Worm (Caenorhabditis elegans) whole organism, midembryonic: Measurements from ENCODE around the gene tsr-1.

Experiments used
- T22C8.4 ChIP-seq: fragments of 200-800 bp; sonication (Bioruptor generic); IDR thresholded peaks from 2 replicates; pipeline ENCODE4 v1.3.6; 2022; ENCODE audit warnings: missing genetic modification characterization, missing compliant biosample characterization
- flt-1 ChIP-seq: fragments of 200-800 bp; sonication (Bioruptor generic); IDR thresholded peaks from 2 replicates; pipeline ENCODE4 v1.3.6; 2022; ENCODE audit warnings: missing genetic modification characterization, missing compliant biosample characterization
- klf-2 ChIP-seq: fragments of 200-800 bp; sonication (Bioruptor generic); conservative IDR thresholded peaks from 2 replicates; pipeline ENCODE4 v1.3.6; 2022; ENCODE audit warnings: missing genetic modification reagents, missing genetic modification characterization, missing compliant biosample characterization

DNA sequence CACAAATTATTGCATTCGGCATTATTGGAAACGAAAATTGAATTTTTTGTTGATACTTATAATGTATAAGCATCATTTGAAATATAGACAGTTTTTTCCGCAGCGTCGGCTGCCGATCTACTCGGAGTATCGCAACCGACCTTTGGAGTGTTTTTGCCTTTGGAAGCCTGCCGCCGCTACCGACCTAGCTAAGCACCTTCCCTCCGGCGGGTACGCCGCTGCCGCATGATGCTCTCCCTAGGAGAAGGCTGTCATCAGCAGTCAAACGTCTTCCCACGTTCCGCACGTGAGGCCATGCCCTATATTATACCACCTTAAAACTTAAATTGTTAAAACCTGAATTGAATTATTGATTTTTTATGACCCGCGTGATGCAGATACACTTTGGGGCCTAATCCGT lies 45.3 kb upstream of the tsr-1 start:
- TF ChIP-seq T22C8.4: peak; percentile 54; the same call in 1 of the 2 replicates
- TF ChIP-seq flt-1 (GFP tag; lab: Robert Waterston, UW): no peak
- TF ChIP-seq klf-2 (GFP tag; lab: Robert Waterston, UW): no peak
